Fruit fly (Drosophila melanogaster): ENCODE results near the gene CG33725.
A peak's percentile ranks its signal among the peaks of the same experiment; 100 is the strongest.

The CG33725 gene

DNA sequence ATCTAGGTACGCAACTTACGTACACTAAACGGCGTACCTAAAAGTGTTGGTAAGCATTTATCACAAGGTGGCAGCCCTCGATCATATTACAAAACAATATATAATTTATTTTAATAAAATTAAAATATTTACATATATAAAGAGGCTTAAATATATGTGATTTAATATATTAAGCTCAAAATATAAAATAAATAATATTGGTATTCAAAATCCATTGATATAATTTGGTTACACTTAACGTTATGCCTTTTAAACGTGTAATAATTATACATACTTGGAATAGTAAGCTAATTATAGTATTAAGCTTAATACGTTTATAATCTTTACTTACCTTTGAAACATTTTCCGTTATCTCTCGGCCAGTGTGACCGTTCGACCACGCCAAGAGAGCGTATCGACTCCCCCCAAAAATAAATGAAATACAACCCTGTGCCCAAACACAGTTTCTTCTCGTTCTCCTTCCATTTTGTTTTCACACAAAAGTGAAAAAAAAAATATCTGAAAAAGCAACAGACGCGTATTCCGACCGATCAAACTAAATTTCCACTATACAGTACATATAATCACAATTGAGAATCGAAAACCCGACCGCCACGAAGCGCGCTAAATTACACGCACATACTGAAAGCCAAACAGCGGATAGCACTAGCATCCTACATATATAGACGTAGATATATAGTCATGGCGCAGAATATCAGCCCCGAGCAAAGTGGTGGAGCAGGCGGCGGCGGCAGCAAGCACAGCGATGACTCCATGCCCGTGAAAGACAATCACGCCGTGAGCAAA is 21.6 kb downstream of the CG33725 start, which contains the start of the genes CG10646 and vih (continued):
- TF ChIP-seq phol (tag; optimal IDR thresholded peaks at IDR 0.05): peak; percentile 90
- no peak for TF ChIP-seq Gsc (GFP tag; IDR thresholded peaks at IDR 0.05)
- TF ChIP-seq seq (GFP tag; IDR thresholded peaks at IDR 0.05): peak; percentile 10; the same call in 1 of the 2 replicates
- TF ChIP-seq CG6175 (GFP tag; IDR thresholded peaks at IDR 0.05): no peak
- TF ChIP-seq mam (GFP tag; optimal IDR thresholded peaks at IDR 0.05): peak; percentile 45
- peak; percentile 74 for TF ChIP-seq Vsx1 (GFP tag; optimal IDR thresholded peaks at IDR 0.05)
- no peak for TF ChIP-seq CG30431 (GFP tag; optimal IDR thresholded peaks at IDR 0.05)
- TF ChIP-seq grau (tag; optimal IDR thresholded peaks at IDR 0.05): peak; percentile 59
- peak; percentile 62 for TF ChIP-seq Hr3 (GFP tag; optimal IDR thresholded peaks at IDR 0.05)
- no peak for TF ChIP-seq CG6272 (GFP tag; IDR thresholded peaks at IDR 0.05)
- TF ChIP-seq CG17359 (tag; optimal IDR thresholded peaks at IDR 0.05): peak; percentile 76
- TF ChIP-seq jumu (GFP tag; optimal IDR thresholded peaks at IDR 0.05): peak; percentile 31
- no peak for TF ChIP-seq CkIIα-i1 (GFP tag; IDR thresholded peaks at IDR 0.05)
- no peak for TF ChIP-seq Oaz (GFP tag; IDR thresholded peaks at IDR 0.05)
- no peak for TF ChIP-seq CG13123 (GFP tag; optimal IDR thresholded peaks at IDR 0.05)
- peak; percentile 7; the same call in 1 of the 2 replicates for TF ChIP-seq sob (GFP tag; IDR thresholded peaks at IDR 0.05)
- TF ChIP-seq Chrac-16 (GFP tag; optimal IDR thresholded peaks at IDR 0.05): peak; percentile 40
- TF ChIP-seq knrl (GFP tag; IDR thresholded peaks at IDR 0.05; ENCODE audit: partially characterized antibody): 0 out of 3 replicates have a peak, but pooled peaks have one; percentile 23
- no peak for TF ChIP-seq CG15073 (GFP tag; optimal IDR thresholded peaks at IDR 0.05)
- peak; percentile 32 for TF ChIP-seq lbe (GFP tag; optimal IDR thresholded peaks at IDR 0.05)
- peak; percentile 77 for TF ChIP-seq CG12391 (tag; optimal IDR thresholded peaks at IDR 0.05)
- peak; percentile 62 for TF ChIP-seq tin (GFP tag; optimal IDR thresholded peaks at IDR 0.05)
- TF ChIP-seq CG17385 (GFP tag; optimal IDR thresholded peaks at IDR 0.05): peak; percentile 29
- TF ChIP-seq CG17186 (GFP tag; optimal IDR thresholded peaks at IDR 0.05): no peak
- TF ChIP-seq CG5245 (GFP tag; optimal IDR thresholded peaks at IDR 0.05): no peak
- peak; percentile 31; the same call in 1 of the 2 replicates for TF ChIP-seq H2.0 (GFP tag; IDR thresholded peaks at IDR 0.05)
- peak; percentile 7 for TF ChIP-seq CG12942 (GFP tag; optimal IDR thresholded peaks at IDR 0.05)
- no peak for TF ChIP-seq CG12299 (tag; optimal IDR thresholded peaks at IDR 0.05)
- TF ChIP-seq dpn (GFP tag; optimal IDR thresholded peaks at IDR 0.05): peak; percentile 31 to 43
- peak; percentile 61 for TF ChIP-seq CG13424 (tag; optimal IDR thresholded peaks at IDR 0.05)
- no peak for TF ChIP-seq pum (GFP tag; optimal IDR thresholded peaks at IDR 0.05)
- TF ChIP-seq CG15011 (GFP tag; optimal IDR thresholded peaks at IDR 0.05): no peak
- TF ChIP-seq CG10543 (GFP tag; optimal IDR thresholded peaks at IDR 0.05): peak; percentile 65
- no peak for TF ChIP-seq CG12071 (GFP tag; optimal IDR thresholded peaks at IDR 0.05)
- no peak for TF ChIP-seq tio (GFP tag; optimal IDR thresholded peaks at IDR 0.05)
- TF ChIP-seq Rfx (GFP tag; IDR thresholded peaks at IDR 0.05): peak; percentile 53
- peak; percentile 60 for TF ChIP-seq Dref (GFP tag; IDR thresholded peaks at IDR 0.05)
- TF ChIP-seq hb (GFP tag; IDR thresholded peaks at IDR 0.05; ENCODE audit: partially characterized antibody): no peak
- peak; percentile 55 for TF ChIP-seq nom (GFP tag; optimal IDR thresholded peaks at IDR 0.05)
- peak; percentile 59 for TF ChIP-seq CoRest (tag; optimal IDR thresholded peaks at IDR 0.05)
- TF ChIP-seq Camta (GFP tag; optimal IDR thresholded peaks at IDR 0.05): peak; percentile 29
- TF ChIP-seq CG34224 (GFP tag; IDR thresholded peaks at IDR 0.05; ENCODE audit: partially characterized antibody): 0 out of 3 replicates have a peak, but pooled peaks have one; percentile 25
- TF ChIP-seq Fer3 (tag; optimal IDR thresholded peaks at IDR 0.05): peak; percentile 27
- no peak for TF ChIP-seq CG4854 (GFP tag; optimal IDR thresholded peaks at IDR 0.05)
- peak; percentile 51 for TF ChIP-seq CG2120 (GFP tag; optimal IDR thresholded peaks at IDR 0.05)
- TF ChIP-seq CG15696 (tag; optimal IDR thresholded peaks at IDR 0.05): peak; percentile 9
- peak; percentile 50 for TF ChIP-seq MBD-R2 (GFP tag; IDR thresholded peaks at IDR 0.05)
- TF ChIP-seq Atf-2 (GFP tag; optimal IDR thresholded peaks at IDR 0.05): no peak
- TF ChIP-seq CG14441 (GFP tag; IDR thresholded peaks at IDR 0.05): 0 out of 2 replicates have a peak, but pooled peaks have one; percentile 6
